Fruit fly (Drosophila melanogaster) whole organism, adult: ENCODE data around the gene CG17698.

ENCODE experiments used
- CG7101 ChIP-seq: fragments of 200-800 bp; sonication (Bioruptor generic); optimal IDR thresholded peaks from 2 replicates; lab custom pipeline; 2018; ENCODE audit warnings: missing biosample characterization, mild to moderate bottlenecking, missing genetic modification characterization, moderate library complexity
- Crg-1 ChIP-seq: fragments of 200-800 bp; sonication (Bioruptor generic); optimal IDR thresholded peaks from 2 replicates; lab custom pipeline; 2016; ENCODE audit warnings: missing biosample characterization, missing genetic modification characterization
- bab1 ChIP-seq: fragments of 200-800 bp; sonication (Bioruptor generic); optimal IDR thresholded peaks from 3 replicates; lab custom pipeline; 2019; ENCODE audit warnings: missing biosample characterization, mild to moderate bottlenecking, missing genetic modification characterization, moderate library complexity
- cnc ChIP-seq, 2 experiments: fragments of >200 bp; optimal IDR thresholded peaks; 2 replicates each; lab custom pipeline; 2017
- toe ChIP-seq: fragments of 200-800 bp; sonication (Bioruptor generic); optimal IDR thresholded peaks from 2 replicates; lab custom pipeline; 2016; ENCODE audit warnings: missing biosample characterization, missing genetic modification characterization

- TF ChIP-seq Crg-1 (GFP tag; lab: Kevin White, UChicago) (no peak), cnc (optimal IDR thresholded peaks at IDR 0.05; lab: Kevin White, UChicago) (no peak), bab1 (no peak), toe (GFP tag; lab: Kevin White, UChicago) (no peak), CG7101 (no peak)
Measured at dm6 chr3L:23738183-23738831, 547 bp downstream of the CG17698 start.
